Worm (Caenorhabditis elegans): ENCODE results near the gene F26F12.8.

The F26F12.8 gene

ce11 chrV:5882429-5882828, 20.1 kb upstream of the F26F12.8 start:
- peak; percentile 66 for TF ChIP-seq elt-2 (tag; optimal IDR thresholded peaks at IDR 0.05)
- no peak for TF ChIP-seq daf-12 (tag; optimal IDR thresholded peaks at IDR 0.05)
- peak; percentile 75 for TF ChIP-seq pqm-1 (tag; optimal IDR thresholded peaks at IDR 0.05)

- TF ChIP-seq fos-1 (tag; optimal IDR thresholded peaks at IDR 0.05) (no peak), nhr-11 (tag; optimal IDR thresholded peaks at IDR 0.05) (no peak), fkh-10 (GFP tag; optimal IDR thresholded peaks at IDR 0.05) (no peak)
These were observed 17.7 kb upstream of the F26F12.8 start, which contains the start of gene C02G6.3 for ce11 chrV:5880064-5880463. C02G6.3 (plus strand) TSS chrV:5880364.

ce11 chrV:5876966-5877365, 14.6 kb upstream of the F26F12.8 start:
- TF ChIP-seq fkh-2 (tag; optimal IDR thresholded peaks at IDR 0.05) (no peak), nfya-1 (tag; optimal IDR thresholded peaks at IDR 0.05; ENCODE audit: insufficient read depth) (no peak), lsy-12 (tag; optimal IDR thresholded peaks at IDR 0.05) (no peak), aly-2 (tag; optimal IDR thresholded peaks at IDR 0.05) (no peak), pha-4 (tag; optimal IDR thresholded peaks at IDR 0.05) (no peak)

ce11 chrV:5871759-5872158, 9.4 kb upstream of the F26F12.8 start, which contains the start of gene C02G6.2:
C02G6.2 (plus strand) TSS chrV:5872059.
- no peak for TF ChIP-seq nhr-43 (tag; optimal IDR thresholded peaks at IDR 0.05; ENCODE audit: poor library complexity, severe bottlenecking)
- TF ChIP-seq elt-2 (tag; optimal IDR thresholded peaks at IDR 0.05), result no peak
- no peak for TF ChIP-seq nhr-23 (tag; optimal IDR thresholded peaks at IDR 0.05)
- TF ChIP-seq ceh-28 (tag; optimal IDR thresholded peaks at IDR 0.05), result no peak
- no peak for TF ChIP-seq pha-4 (tag; optimal IDR thresholded peaks at IDR 0.05)
- no peak for TF ChIP-seq nhr-76 (tag; optimal IDR thresholded peaks at IDR 0.05)
- TF ChIP-seq jun-1 (tag; optimal IDR thresholded peaks at IDR 0.05), result no peak
- TF ChIP-seq nhr-28 (tag; optimal IDR thresholded peaks at IDR 0.05), result no peak
- TF ChIP-seq pqm-1 (tag; optimal IDR thresholded peaks at IDR 0.05), result no peak

ce11 chrV:5869227-5869626, 6.9 kb upstream of the F26F12.8 start, which contains the start of gene F26F12.4:
F26F12.4 (minus strand) TSS chrV:5869327.
- TF ChIP-seq R02D3.7 (tag; optimal IDR thresholded peaks at IDR 0.05) (no peak), pha-4 (tag; optimal IDR thresholded peaks at IDR 0.05) (no peak), elt-2 (tag; optimal IDR thresholded peaks at IDR 0.05) (no peak), lsy-12 (tag; optimal IDR thresholded peaks at IDR 0.05) (no peak), nhr-12 (tag; optimal IDR thresholded peaks at IDR 0.05) (no peak), pqm-1 (tag; optimal IDR thresholded peaks at IDR 0.05) (no peak), mdl-1 (tag; optimal IDR thresholded peaks at IDR 0.05) (no peak), ama-1 (optimal IDR thresholded peaks at IDR 0.05) (no peak), zag-1 (tag; optimal IDR thresholded peaks at IDR 0.05) (no peak), eor-1 (tag; optimal IDR thresholded peaks at IDR 0.05) (no peak), elt-3 (tag; optimal IDR thresholded peaks at IDR 0.05) (no peak), egl-5 (tag; optimal IDR thresholded peaks at IDR 0.05) (no peak), fkh-10 (GFP tag; optimal IDR thresholded peaks at IDR 0.05) (no peak), nhr-23 (tag; optimal IDR thresholded peaks at IDR 0.05) (no peak), jun-1 (tag; optimal IDR thresholded peaks at IDR 0.05) (no peak), egl-27 (tag; optimal IDR thresholded peaks at IDR 0.05) (no peak)

ce11 chrV:5865085-5865484, 2.8 kb upstream of the F26F12.8 start, which contains the start of gene F26F12.5:
F26F12.5 (minus strand) TSS chrV:5865185.
- TF ChIP-seq nhr-67 (tag; optimal IDR thresholded peaks at IDR 0.05), result no peak
- TF ChIP-seq hmg-11 (tag; optimal IDR thresholded peaks at IDR 0.05), result no peak
- TF ChIP-seq elt-3 (tag; optimal IDR thresholded peaks at IDR 0.05), result no peak

ce11 chrV:5852084-5852483, 10.2 kb downstream of the F26F12.8 start:
- TF ChIP-seq egl-27 (tag; optimal IDR thresholded peaks at IDR 0.05), result no peak
- TF ChIP-seq ztf-4 (tag; optimal IDR thresholded peaks at IDR 0.05), result no peak
- no peak for TF ChIP-seq nfya-1 (tag; optimal IDR thresholded peaks at IDR 0.05; ENCODE audit: insufficient read depth)
- no peak for TF ChIP-seq nhr-76 (tag; optimal IDR thresholded peaks at IDR 0.05)
- no peak for TF ChIP-seq sea-2 (GFP tag; optimal IDR thresholded peaks at IDR 0.05)
- no peak for TF ChIP-seq ceh-82 (tag; optimal IDR thresholded peaks at IDR 0.05)
- TF ChIP-seq egl-5 (tag; optimal IDR thresholded peaks at IDR 0.05), result no peak
- no peak for TF ChIP-seq eor-1 (tag; optimal IDR thresholded peaks at IDR 0.05)
- no peak for TF ChIP-seq snpc-4 (tag; optimal IDR thresholded peaks at IDR 0.05)
- no peak for TF ChIP-seq skn-1 (tag; optimal IDR thresholded peaks at IDR 0.05)
- no peak for TF ChIP-seq nhr-67 (tag; optimal IDR thresholded peaks at IDR 0.05)
- no peak for TF ChIP-seq hmg-11 (tag; optimal IDR thresholded peaks at IDR 0.05)
- no peak for TF ChIP-seq lin-15B (tag; optimal IDR thresholded peaks at IDR 0.05)
- TF ChIP-seq ceh-9 (tag; optimal IDR thresholded peaks at IDR 0.05), result no peak
- TF ChIP-seq pqm-1 (tag; optimal IDR thresholded peaks at IDR 0.05), result no peak
- no peak for TF ChIP-seq nhr-237 (tag; optimal IDR thresholded peaks at IDR 0.05)
- TF ChIP-seq fos-1 (tag; optimal IDR thresholded peaks at IDR 0.05), result no peak
- TF ChIP-seq lin-39 (tag; optimal IDR thresholded peaks at IDR 0.05), result no peak
- no peak for TF ChIP-seq ZK546.5 (tag; optimal IDR thresholded peaks at IDR 0.05)
- no peak for TF ChIP-seq elt-3 (tag; optimal IDR thresholded peaks at IDR 0.05)
